Fruit fly (Drosophila melanogaster) whole organism: Measurements from ENCODE around the gene Argl.

Experiments used
- CG8478 ChIP-seq: fragments of >200 bp; optimal IDR thresholded peaks from 2 replicates; lab custom pipeline; 2018; ENCODE audit warnings: inconsistent platforms
- Dll ChIP-seq: fragments of >200 bp; optimal IDR thresholded peaks from 2 replicates; lab custom pipeline; 2017
- EcR ChIP-seq, 2 experiments: fragments of >200 bp; optimal IDR thresholded peaks; 2 replicates each; lab custom pipeline; 2017; ENCODE audit warnings: missing biosample characterization in 2 of 2, missing genetic modification characterization in 2 of 2, missing genetic modification reagents in 2 of 2
- pan ChIP-seq: fragments of >200 bp; optimal IDR thresholded peaks from 2 replicates; lab custom pipeline; 2017
- psq ChIP-seq: fragments of >200 bp; optimal IDR thresholded peaks from 2 replicates; lab custom pipeline; 2017
- usp ChIP-seq: fragments of >200 bp; optimal IDR thresholded peaks from 2 replicates; lab custom pipeline; 2017; ENCODE audit warnings: missing biosample characterization, missing genetic modification characterization, mixed read lengths

The Argl gene

dm6 chr2L:8919638-8920037 lies 22.3 kb downstream of the Argl start:
- no peak for TF ChIP-seq usp (GFP tag; lab: Kevin White, UChicago)
- no peak for TF ChIP-seq CG8478 (lab: Kevin White, UChicago)
- no peak for TF ChIP-seq pan
- TF ChIP-seq Dll (lab: Kevin White, UChicago), result no peak

- TF ChIP-seq CG8478 (lab: Kevin White, UChicago) (no peak), usp (GFP tag; lab: Kevin White, UChicago) (no peak), EcR (GFP tag; optimal IDR thresholded peaks at IDR 0.05; lab: Kevin White, UChicago) (no peak), psq (lab: Kevin White, UChicago) (no peak), pan (no peak), Dll (lab: Kevin White, UChicago) (peak; percentile 14)
Observed at dm6 chr2L:8915709-8916108, 26.2 kb downstream of the Argl start.

- TF ChIP-seq pan (no peak), Dll (lab: Kevin White, UChicago) (no peak), usp (GFP tag; lab: Kevin White, UChicago) (no peak), psq (lab: Kevin White, UChicago) (no peak), CG8478 (lab: Kevin White, UChicago) (no peak)
Observed at dm6 chr2L:8906279-8906678, 35.6 kb downstream of the Argl start.

dm6 chr2L:8901882-8902281 lies 40.0 kb downstream of the Argl start:
- TF ChIP-seq psq (lab: Kevin White, UChicago) (no peak), CG8478 (lab: Kevin White, UChicago) (no peak), EcR (GFP tag; optimal IDR thresholded peaks at IDR 0.05; lab: Kevin White, UChicago) (no peak), pan (no peak), Dll (lab: Kevin White, UChicago) (no peak), usp (GFP tag; lab: Kevin White, UChicago) (no peak)

- no peak for TF ChIP-seq pan
- TF ChIP-seq psq (lab: Kevin White, UChicago), result no peak
- no peak for TF ChIP-seq usp (GFP tag; lab: Kevin White, UChicago)
- TF ChIP-seq CG8478 (lab: Kevin White, UChicago), result no peak
- no peak for TF ChIP-seq EcR (GFP tag; optimal IDR thresholded peaks at IDR 0.05; lab: Kevin White, UChicago)
Observed at dm6 chr2L:8898714-8899652, 42.9 kb downstream of the Argl start, which contains the start of gene CG34398. CG34398 (plus strand) TSS chr2L:8898786.

dm6 chr2L:8897954-8898713 lies 43.8 kb downstream of the Argl start:
- TF ChIP-seq Dll (lab: Kevin White, UChicago) (no peak), pan (no peak), CG8478 (lab: Kevin White, UChicago) (no peak), psq (lab: Kevin White, UChicago) (no peak), EcR (GFP tag; optimal IDR thresholded peaks at IDR 0.05; lab: Kevin White, UChicago) (no peak), usp (GFP tag; lab: Kevin White, UChicago) (no peak)

- TF ChIP-seq Dll (lab: Kevin White, UChicago) (no peak), EcR (GFP tag; optimal IDR thresholded peaks at IDR 0.05; lab: Kevin White, UChicago) (no peak), pan (no peak), usp (GFP tag; lab: Kevin White, UChicago) (no peak), psq (lab: Kevin White, UChicago) (no peak), CG8478 (lab: Kevin White, UChicago) (no peak)
Observed at dm6 chr2L:8894224-8894623, 47.7 kb downstream of the Argl start.

dm6 chr2L:8891140-8891539 lies 50.8 kb downstream of the Argl start, which contains the start of gene CG42713:
CG42713 (plus strand) TSS chr2L:8891440.
- TF ChIP-seq Dll (lab: Kevin White, UChicago), result no peak
- TF ChIP-seq psq (lab: Kevin White, UChicago), result no peak
- TF ChIP-seq CG8478 (lab: Kevin White, UChicago), result no peak
- TF ChIP-seq usp (GFP tag; lab: Kevin White, UChicago), result no peak
- TF ChIP-seq EcR (GFP tag; optimal IDR thresholded peaks at IDR 0.05; lab: Kevin White, UChicago), result no peak
- no peak for TF ChIP-seq pan
